Fruit fly (Drosophila melanogaster): Measurements from ENCODE around the gene Gabat.

Gene Gabat

DNA sequence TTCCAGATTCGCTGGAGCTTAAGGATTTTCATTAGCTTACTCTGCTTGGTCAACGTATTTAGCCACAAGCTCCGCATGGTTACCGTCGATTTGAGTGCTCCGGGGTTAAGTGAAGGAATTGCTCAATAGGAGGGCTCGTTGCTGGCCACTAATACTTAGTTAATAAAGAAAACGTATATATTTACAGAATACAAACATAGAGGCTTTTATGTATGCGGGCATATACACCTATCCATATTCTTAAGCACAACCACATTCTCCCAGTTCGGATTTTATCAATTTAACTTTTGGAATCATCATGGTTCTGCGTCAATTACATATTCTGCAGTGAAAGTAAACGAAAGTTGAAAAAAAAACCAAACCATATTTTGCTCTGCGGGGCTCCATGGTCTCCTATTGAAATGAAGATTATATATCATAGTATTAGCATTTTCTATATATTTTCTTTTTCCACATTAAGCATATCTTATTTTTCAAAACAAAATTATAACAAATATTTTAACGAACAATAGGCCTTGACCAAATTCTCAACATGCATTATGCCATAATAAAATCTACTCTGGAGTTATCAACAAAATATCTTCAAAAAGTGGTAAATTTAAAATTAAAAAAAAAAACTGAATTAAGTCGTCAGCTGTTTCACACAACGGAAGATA lies at the start of gene Gabat, which contains the start of gene Tom20 (continued):
- TF ChIP-seq CG34224 (GFP tag; IDR thresholded peaks at IDR 0.05; ENCODE audit: partially characterized antibody) (no peak), CG11504 (tag; optimal IDR thresholded peaks at IDR 0.05) (peak; percentile 8), rib (GFP tag; IDR thresholded peaks at IDR 0.05) (no peak), stc (GFP tag; IDR thresholded peaks at IDR 0.05) (no peak), CG2678 (tag; optimal IDR thresholded peaks at IDR 0.05) (no peak), CG8924 (tag; optimal IDR thresholded peaks at IDR 0.05) (no peak), gsb (GFP tag; IDR thresholded peaks at IDR 0.05) (no peak), row (GFP tag; IDR thresholded peaks at IDR 0.05) (peak; percentile 48), Fer2 (tag; optimal IDR thresholded peaks at IDR 0.05) (peak; percentile 28), zfh2 (GFP tag; optimal IDR thresholded peaks at IDR 0.05) (no peak), CG6254 (GFP tag; optimal IDR thresholded peaks at IDR 0.05) (no peak), CG3995 (GFP tag; optimal IDR thresholded peaks at IDR 0.05) (no peak), ewg (GFP tag; optimal IDR thresholded peaks at IDR 0.05) (no peak), CG33557 (GFP tag; optimal IDR thresholded peaks at IDR 0.05) (no peak), chif (GFP tag; optimal IDR thresholded peaks at IDR 0.05) (no peak), tio (GFP tag; optimal IDR thresholded peaks at IDR 0.05) (no peak), MBD-R2 (GFP tag; IDR thresholded peaks at IDR 0.05) (no peak), Vsx1 (GFP tag; optimal IDR thresholded peaks at IDR 0.05) (no peak), sna (GFP tag; IDR thresholded peaks at IDR 0.05; ENCODE audit: partially characterized antibody) (no peak), CG7357 (GFP tag; IDR thresholded peaks at IDR 0.05) (no peak), bigmax (GFP tag; optimal IDR thresholded peaks at IDR 0.05) (no peak), HLH54F (GFP tag; optimal IDR thresholded peaks at IDR 0.05) (no peak), CG12219 (GFP tag; optimal IDR thresholded peaks at IDR 0.05) (no peak), dmrt99B (tag; optimal IDR thresholded peaks at IDR 0.05) (no peak), CG11456 (GFP tag; IDR thresholded peaks at IDR 0.05) (no peak), crc (GFP tag; optimal IDR thresholded peaks at IDR 0.05) (no peak), CG17359 (tag; optimal IDR thresholded peaks at IDR 0.05) (no peak), Gug (GFP tag; IDR thresholded peaks at IDR 0.05) (no peak), Sry-δ (GFP tag; optimal IDR thresholded peaks at IDR 0.05) (no peak), Six4 (GFP tag; optimal IDR thresholded peaks at IDR 0.05) (no peak), so (GFP tag; IDR thresholded peaks at IDR 0.05) (no peak), sens (GFP tag) (peak; percentile 69), CG15073 (GFP tag; optimal IDR thresholded peaks at IDR 0.05) (no peak), Ets97D (GFP tag; optimal IDR thresholded peaks at IDR 0.05) (no peak), CG33213 (GFP tag; optimal IDR thresholded peaks at IDR 0.05) (no peak), CG6272 (GFP tag; IDR thresholded peaks at IDR 0.05) (no peak), CG12236 (GFP tag; optimal IDR thresholded peaks at IDR 0.05) (no peak), Hand (GFP tag; optimal IDR thresholded peaks at IDR 0.05) (no peak), pan (optimal IDR thresholded peaks at IDR 0.05) (no peak), pan (GFP tag; optimal IDR thresholded peaks at IDR 0.05 in 1 of 2, IDR thresholded peaks at IDR 0.05 in 1 of 2) (peak in 1 of 2 experiments; percentile 42), bsh (GFP tag; optimal IDR thresholded peaks at IDR 0.05) (peak in 1 of 2 experiments; percentile 17), CG8281 (tag; optimal IDR thresholded peaks at IDR 0.05) (no peak), CG13424 (tag; optimal IDR thresholded peaks at IDR 0.05) (peak; percentile 11), CG4282 (GFP tag; optimal IDR thresholded peaks at IDR 0.05) (no peak), ab (GFP tag; optimal IDR thresholded peaks at IDR 0.05) (no peak), Oaz (GFP tag; IDR thresholded peaks at IDR 0.05) (no peak), C15 (GFP tag; IDR thresholded peaks at IDR 0.05) (no peak), kay (GFP tag; optimal IDR thresholded peaks at IDR 0.05) (no peak), CoRest (tag; optimal IDR thresholded peaks at IDR 0.05) (peak; percentile 8), CG9609 (GFP tag; optimal IDR thresholded peaks at IDR 0.05) (no peak), CG31224 (GFP tag; IDR thresholded peaks at IDR 0.05) (no peak)
